Fruit fly (Drosophila melanogaster) whole organism, embryonic: Measurements from ENCODE around the gene PIP82.

ENCODE experiments used
- Atf3 ChIP-seq: fragments of 200-800 bp; sonication (Bioruptor generic); optimal IDR thresholded peaks from 3 replicates; lab custom pipeline; 2016; ENCODE audit warnings: missing biosample characterization, missing genetic modification characterization
- CG11456 ChIP-seq: fragments of 200-800 bp; sonication (Bioruptor generic); IDR thresholded peaks from 3 replicates; pipeline ENCODE4 v1.3.6; 2022; ENCODE audit warnings: missing biosample characterization, missing genetic modification characterization
- CG12659 ChIP-seq: fragments of 200-800 bp; sonication (Bioruptor generic); optimal IDR thresholded peaks from 3 replicates; lab custom pipeline; 2017; ENCODE audit warnings: mild to moderate bottlenecking, missing biosample characterization, missing genetic modification reagents, missing genetic modification characterization
- CG13287 ChIP-seq: fragments of 200-800 bp; sonication (Bioruptor generic); IDR thresholded peaks from 2 replicates; pipeline ENCODE4 v1.3.6; 2022; ENCODE audit warnings: missing biosample characterization, missing genetic modification characterization; ENCODE audit not compliant: partially characterized antibody
- CG16863 ChIP-seq: fragments of 200-800 bp; sonication (Bioruptor generic); optimal IDR thresholded peaks from 3 replicates; lab custom pipeline; 2016; ENCODE audit warnings: missing biosample characterization, missing genetic modification characterization
- CG30431 ChIP-seq: fragments of 200-800 bp; sonication (Bioruptor generic); optimal IDR thresholded peaks from 2 replicates; lab custom pipeline; 2017; ENCODE audit warnings: missing biosample characterization, missing genetic modification characterization
- CG31441 ChIP-seq: fragments of 200-800 bp; sonication (Bioruptor generic); IDR thresholded peaks from 2 replicates; pipeline ENCODE4 v1.3.6; 2022; ENCODE audit warnings: missing biosample characterization, missing genetic modification characterization
- CG32532 ChIP-seq: fragments of 200-800 bp; sonication (Bioruptor generic); IDR thresholded peaks from 2 replicates; pipeline ENCODE4 v1.3.6; 2022; ENCODE audit warnings: missing biosample characterization, missing genetic modification characterization
- CG32772 ChIP-seq: fragments of 200-800 bp; sonication (Bioruptor generic); IDR thresholded peaks from 2 replicates; pipeline ENCODE4 v1.3.6; 2022; ENCODE audit warnings: missing biosample characterization, missing genetic modification characterization
- CG6254 ChIP-seq: fragments of 200-800 bp; sonication (Bioruptor generic); optimal IDR thresholded peaks from 3 replicates; lab custom pipeline; 2017; ENCODE audit warnings: mild to moderate bottlenecking, missing biosample characterization, missing genetic modification reagents, missing genetic modification characterization
- CG7963 ChIP-seq: fragments of 200-800 bp; sonication (Bioruptor generic); IDR thresholded peaks from 3 replicates; pipeline ENCODE4 v1.3.6; 2022; ENCODE audit warnings: missing biosample characterization, missing genetic modification characterization; ENCODE audit not compliant: partially characterized antibody
- CG9797 ChIP-seq: fragments of 200-800 bp; sonication (Bioruptor generic); optimal IDR thresholded peaks from 3 replicates; lab custom pipeline; 2018; ENCODE audit warnings: missing biosample characterization, mild to moderate bottlenecking, missing genetic modification characterization
- E2f1 ChIP-seq: fragments of 200-800 bp; sonication (Bioruptor generic); IDR thresholded peaks from 2 replicates; pipeline ENCODE4 v1.3.6; 2022; ENCODE audit warnings: missing biosample characterization, missing genetic modification characterization
- Ets65A ChIP-seq: fragments of 200-800 bp; sonication (Bioruptor generic); peaks from one replicate; lab custom pipeline; 2016; ENCODE audit warnings: missing biosample characterization, missing genetic modification characterization
- Hey ChIP-seq: fragments of 200-800 bp; sonication (Bioruptor generic); optimal IDR thresholded peaks from 3 replicates; lab custom pipeline; 2018; ENCODE audit warnings: missing biosample characterization, mild to moderate bottlenecking, missing genetic modification characterization
- Hr39 ChIP-seq: fragments of >200 bp; optimal IDR thresholded peaks from 2 replicates; lab custom pipeline; 2017
- Mad ChIP-seq: fragments of 200-800 bp; sonication (Bioruptor generic); optimal IDR thresholded peaks from 2 replicates; lab custom pipeline; 2016; ENCODE audit warnings: missing biosample characterization, missing genetic modification characterization
- Mes4 ChIP-seq: fragments of 200-800 bp; sonication (Bioruptor generic); optimal IDR thresholded peaks from 2 replicates; lab custom pipeline; 2016; ENCODE audit warnings: missing biosample characterization, missing genetic modification characterization
- Mrtf ChIP-seq: fragments of 200-800 bp; sonication (Bioruptor generic); IDR thresholded peaks from 3 replicates; pipeline ENCODE4 v1.3.6; 2022; ENCODE audit warnings: missing biosample characterization, missing genetic modification characterization
- Oaz ChIP-seq: fragments of 200-800 bp; sonication (Bioruptor generic); IDR thresholded peaks from 2 replicates; pipeline ENCODE4 v1.3.6; 2022; ENCODE audit warnings: missing biosample characterization, missing genetic modification characterization
- Sox100B ChIP-seq: fragments of 200-800 bp; sonication (Bioruptor generic); optimal IDR thresholded peaks from 3 replicates; lab custom pipeline; 2018; ENCODE audit warnings: missing biosample characterization, mild to moderate bottlenecking, missing genetic modification characterization
- Vsx1 ChIP-seq: fragments of 200-800 bp; sonication (Bioruptor generic); optimal IDR thresholded peaks from 2 replicates; lab custom pipeline; 2017; ENCODE audit warnings: missing biosample characterization, mild to moderate bottlenecking, missing genetic modification characterization, missing genetic modification reagents
- ab ChIP-seq: fragments of 200-800 bp; sonication (Bioruptor generic); optimal IDR thresholded peaks from 2 replicates; lab custom pipeline; 2016; ENCODE audit warnings: missing biosample characterization, missing genetic modification characterization
- az2 ChIP-seq: fragments of 200-800 bp; sonication (Bioruptor generic); optimal IDR thresholded peaks from 3 replicates; lab custom pipeline; 2016; ENCODE audit warnings: missing biosample characterization, missing genetic modification characterization
- bsh ChIP-seq, 2 experiments: fragments of 200-800 bp; sonication (Bioruptor generic); optimal IDR thresholded peaks; 2 replicates each; lab custom pipeline; 2017 to 2018; ENCODE audit warnings: mild to moderate bottlenecking in 2 of 2, missing biosample characterization in 2 of 2, missing genetic modification characterization in 2 of 2, moderate library complexity in 1 of 2
- cato ChIP-seq: fragments of 200-800 bp; sonication (Bioruptor generic); optimal IDR thresholded peaks from 2 replicates; lab custom pipeline; 2016; ENCODE audit warnings: missing biosample characterization, missing genetic modification characterization, borderline replicate concordance
- crp ChIP-seq, 2 experiments: fragments of 200-800 bp; sonication (Bioruptor generic); optimal IDR thresholded peaks; 2 replicates in 1 of 2; 3 replicates in 1 of 2; lab custom pipeline; 2017; ENCODE audit warnings: missing biosample characterization in 2 of 2, missing genetic modification characterization in 2 of 2, mild to moderate bottlenecking in 1 of 2, moderate library complexity in 1 of 2
- da ChIP-seq: fragments of 200-800 bp; sonication (Bioruptor generic); optimal IDR thresholded peaks from 2 replicates; lab custom pipeline; 2016; ENCODE audit warnings: missing biosample characterization, missing genetic modification characterization
- dan ChIP-seq: fragments of 200-800 bp; sonication (Bioruptor generic); IDR thresholded peaks from 2 replicates; pipeline ENCODE4 v1.3.6; 2022; ENCODE audit warnings: missing biosample characterization, missing genetic modification characterization
- dimm ChIP-seq: fragments of 200-800 bp; sonication (Bioruptor generic); IDR thresholded peaks from 2 replicates; pipeline ENCODE4 v1.3.6; 2022; ENCODE audit warnings: missing biosample characterization, missing genetic modification characterization
- disco-r ChIP-seq: fragments of 200-800 bp; sonication (Bioruptor generic); optimal IDR thresholded peaks from 2 replicates; lab custom pipeline; 2016; ENCODE audit warnings: missing biosample characterization, missing genetic modification characterization
- en ChIP-seq: fragments of 200-800 bp; sonication (Bioruptor generic); optimal IDR thresholded peaks from 2 replicates; lab custom pipeline; 2016; ENCODE audit warnings: missing biosample characterization, missing genetic modification characterization
- eyg ChIP-seq: fragments of 200-800 bp; sonication (Bioruptor generic); optimal IDR thresholded peaks from 3 replicates; lab custom pipeline; 2016; ENCODE audit warnings: missing biosample characterization, missing genetic modification characterization
- fru ChIP-seq: fragments of >200 bp; optimal IDR thresholded peaks from 2 replicates; lab custom pipeline; 2017
- gce ChIP-seq: fragments of 200-800 bp; sonication (Bioruptor generic); IDR thresholded peaks from 3 replicates; pipeline ENCODE4 v1.3.6; 2022; ENCODE audit warnings: missing biosample characterization, missing genetic modification characterization
- hb ChIP-seq: fragments of 200-800 bp; sonication (Bioruptor generic); IDR thresholded peaks from 3 replicates; pipeline ENCODE4 v1.3.6; 2022; ENCODE audit warnings: missing biosample characterization, missing genetic modification characterization; ENCODE audit not compliant: partially characterized antibody
- insv ChIP-seq, 2 experiments: fragments of 200-800 bp; sonication (Bioruptor generic); optimal IDR thresholded peaks; 3 replicates each; lab custom pipeline; 2016 to 2018; ENCODE audit warnings: missing biosample characterization in 2 of 2, missing genetic modification characterization in 2 of 2
- luna ChIP-seq: fragments of 200-800 bp; sonication (Bioruptor generic); optimal IDR thresholded peaks from 2 replicates; lab custom pipeline; 2016; ENCODE audit warnings: missing biosample characterization, missing genetic modification characterization
- nom ChIP-seq: fragments of 200-800 bp; sonication (Bioruptor generic); optimal IDR thresholded peaks from 2 replicates; lab custom pipeline; 2017; ENCODE audit warnings: missing biosample characterization, missing genetic modification characterization, mild to moderate bottlenecking, moderate library complexity, missing genetic modification reagents
- p53 ChIP-seq: fragments of 200-800 bp; sonication (Bioruptor generic); optimal IDR thresholded peaks from 2 replicates; lab custom pipeline; 2016; ENCODE audit warnings: missing biosample characterization, missing genetic modification characterization
- pfk ChIP-seq: fragments of 200-800 bp; sonication (Bioruptor generic); optimal IDR thresholded peaks from 2 replicates; lab custom pipeline; 2018; ENCODE audit warnings: missing biosample characterization, mild to moderate bottlenecking, missing genetic modification characterization, moderate library complexity
- tgo ChIP-seq: fragments of 200-800 bp; sonication (Bioruptor generic); IDR thresholded peaks from 3 replicates; pipeline ENCODE4 v1.3.6; 2022; ENCODE audit warnings: missing biosample characterization, missing genetic modification characterization
- vvl ChIP-seq: fragments of 200-800 bp; sonication (Bioruptor generic); IDR thresholded peaks from 2 replicates; pipeline ENCODE4 v1.3.6; 2022; ENCODE audit warnings: missing biosample characterization, missing genetic modification characterization
- wor ChIP-seq: fragments of 200-800 bp; sonication (Bioruptor generic); IDR thresholded peaks from 2 replicates; pipeline ENCODE4 v1.3.6; 2022; ENCODE audit warnings: missing biosample characterization, missing genetic modification characterization
- yki ChIP-seq: fragments of >200 bp; optimal IDR thresholded peaks from 3 replicates; lab custom pipeline; 2018
- z ChIP-seq: fragments of 200-800 bp; sonication (Bioruptor generic); IDR thresholded peaks from 3 replicates; pipeline ENCODE4 v1.3.6; 2022; ENCODE audit warnings: missing biosample characterization, missing genetic modification characterization

Gene PIP82

DNA sequence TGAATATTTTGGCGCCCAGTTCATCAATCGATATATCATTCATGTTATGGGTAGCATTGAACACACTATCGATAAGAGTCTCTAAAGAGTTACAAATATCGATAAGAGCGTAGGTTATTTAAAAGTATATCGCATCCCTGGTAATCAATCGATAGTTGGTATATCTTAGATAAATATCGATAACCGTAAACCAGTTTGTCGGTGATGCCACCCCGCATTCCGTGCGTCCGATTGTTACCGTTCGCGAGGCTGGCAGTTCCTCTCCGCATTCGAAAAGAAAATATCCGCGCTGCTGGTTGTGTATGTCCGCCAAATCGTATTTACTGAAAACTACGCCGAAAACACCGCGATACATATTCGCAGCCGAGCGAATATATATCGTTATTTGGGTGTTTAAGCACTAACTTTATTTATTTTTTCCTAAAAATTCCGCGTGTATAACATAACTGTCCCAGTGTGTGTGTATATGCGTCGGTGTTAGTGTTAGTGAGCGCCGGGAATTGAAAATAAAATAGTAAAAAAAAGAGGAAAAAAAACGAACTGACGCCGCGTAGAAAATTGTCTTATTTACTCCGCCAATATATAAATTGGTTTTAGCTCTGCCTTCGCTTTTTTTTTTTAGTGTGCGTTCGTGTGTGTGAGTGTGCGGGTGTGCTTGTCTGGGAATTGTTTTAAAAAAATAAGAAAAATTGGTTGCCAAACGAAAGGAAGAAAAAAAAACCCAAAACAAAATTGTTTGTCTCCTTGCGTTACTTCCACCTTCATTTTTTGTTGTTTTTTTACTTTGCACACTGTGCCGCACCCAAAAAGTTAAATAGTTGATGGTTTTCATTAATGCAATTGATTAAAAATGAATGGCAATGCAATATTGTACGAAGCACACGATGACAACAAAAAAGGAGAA, 12.1 kb downstream of the PIP82 start, which contains the start of gene Nrg (continued):
- TF ChIP-seq nom (GFP tag; lab: Kevin White, UChicago) (peak; percentile 40), gce (GFP tag; lab: Robert Waterston, UW) (no peak), CG13287 (peak; percentile 100), p53 (GFP tag; lab: Kevin White, UChicago) (no peak), dan (GFP tag; lab: Robert Waterston, UW) (no peak), bsh (GFP tag; optimal IDR thresholded peaks at IDR 0.05; lab: Kevin White, UChicago) (no peak), tgo (GFP tag; lab: Robert Waterston, UW) (no peak), CG30431 (GFP tag; lab: Kevin White, UChicago) (no peak), cato (no peak), CG16863 (GFP tag; lab: Kevin White, UChicago) (no peak), Oaz (GFP tag; lab: Robert Waterston, UW) (no peak), CG12659 (peak; percentile 79), E2f1 (GFP tag; lab: Robert Waterston, UW) (no peak), insv (GFP tag; optimal IDR thresholded peaks at IDR 0.05; lab: Kevin White, UChicago) (peak in 1 of 2 experiments; percentile 52), CG7963 (GFP tag; lab: Robert Waterston, UW) (peak; percentile 98), luna (GFP tag; lab: Kevin White, UChicago) (peak; percentile 14), CG6254 (GFP tag; lab: Kevin White, UChicago) (no peak), CG32772 (GFP tag; lab: Robert Waterston, UW) (no peak), ab (GFP tag; lab: Kevin White, UChicago) (no peak), eyg (GFP tag; lab: Kevin White, UChicago) (peak; percentile 35), az2 (GFP tag; lab: Kevin White, UChicago) (no peak), Mad (GFP tag; lab: Kevin White, UChicago) (peak; percentile 19), yki (no peak), Mrtf (GFP tag; lab: Robert Waterston, UW) (no peak), pfk (GFP tag; lab: Kevin White, UChicago) (peak; percentile 47), Atf3 (GFP tag; lab: Kevin White, UChicago) (no peak), CG11456 (GFP tag; lab: Robert Waterston, UW) (no peak), crp (GFP tag; optimal IDR thresholded peaks at IDR 0.05; lab: Kevin White, UChicago) (peak in 1 of 2 experiments; percentile 9), fru (lab: Kevin White, UChicago) (no peak), wor (GFP tag; lab: Robert Waterston, UW) (no peak), CG31441 (GFP tag; lab: Robert Waterston, UW) (0 out of 2 replicates have a peak, but pooled peaks have one; percentile 41), vvl (peak; percentile 68; the same call in 1 of the 2 replicates), Vsx1 (peak; percentile 51), z (GFP tag; lab: Robert Waterston, UW) (peak; percentile 49; the same call in 1 of the 3 replicates), en (GFP tag; lab: Kevin White, UChicago) (no peak), CG9797 (GFP tag; lab: Kevin White, UChicago) (peak; percentile 51), Mes4 (peak; percentile 3), Hey (tag; lab: Kevin White, UChicago) (no peak), disco-r (GFP tag; lab: Kevin White, UChicago) (no peak)

DNA sequence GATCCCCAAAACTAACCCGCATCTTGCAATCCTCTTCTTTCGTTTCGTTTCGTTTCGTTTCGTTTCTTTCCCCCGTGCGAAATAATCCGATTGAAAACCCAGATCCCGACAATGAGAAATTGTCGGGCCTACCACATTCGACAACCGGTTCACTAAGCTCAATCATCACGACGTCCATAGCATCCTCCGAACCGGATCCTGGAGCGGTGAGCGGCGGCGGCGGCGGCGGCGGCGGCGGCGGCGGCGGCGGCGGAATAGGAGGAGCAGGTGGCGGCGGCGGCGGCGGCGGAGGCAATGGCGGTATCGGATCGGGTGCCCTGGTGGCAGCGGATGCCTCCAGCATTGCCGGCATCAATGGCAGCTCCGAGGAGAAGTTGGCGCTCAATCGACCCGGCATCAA, 17.2 kb downstream of the PIP82 start:
- TF ChIP-seq hb (GFP tag; lab: Robert Waterston, UW) (no peak), bsh (GFP tag; optimal IDR thresholded peaks at IDR 0.05; lab: Kevin White, UChicago) (no peak), Sox100B (GFP tag; lab: Kevin White, UChicago) (no peak), dimm (GFP tag; lab: Robert Waterston, UW) (no peak), Hr39 (lab: Kevin White, UChicago) (peak; percentile 7), da (GFP tag; lab: Kevin White, UChicago) (no peak), Ets65A (peak; percentile 51), CG32532 (GFP tag; lab: Robert Waterston, UW) (no peak)
- TF ChIP-seq, all 482 proteins: peak for 2
